Worm (Caenorhabditis elegans) whole organism, early embryonic: ENCODE measurements around the gene erd-2.1.

ENCODE experiments used
- B0310.2 ChIP-seq: sonication (generic microtip); optimal IDR thresholded peaks from 2 replicates; lab custom pipeline; 2016; ENCODE audit warnings: mild to moderate bottlenecking, missing genetic modification characterization, missing compliant biosample characterization
- F13C5.2 ChIP-seq: sonication (generic microtip); optimal IDR thresholded peaks from 2 replicates; lab custom pipeline; 2017; ENCODE audit warnings: mild to moderate bottlenecking, missing genetic modification characterization, inconsistent platforms, missing compliant biosample characterization
- aly-1 ChIP-seq: sonication (generic microtip); optimal IDR thresholded peaks from 2 replicates; lab custom pipeline; 2016; ENCODE audit warnings: missing genetic modification characterization, missing compliant biosample characterization
- ama-1 ChIP-seq: fragments of 150-350 bp; optimal IDR thresholded peaks from 2 replicates; lab custom pipeline; 2014
- ceh-13 ChIP-seq: fragments of 200-800 bp; sonication (Bioruptor generic); optimal IDR thresholded peaks from 2 replicates; lab custom pipeline; 2018; ENCODE audit warnings: mild to moderate bottlenecking, missing genetic modification characterization, missing compliant biosample characterization
- ceh-36 ChIP-seq: sonication (generic microtip); optimal IDR thresholded peaks from 2 replicates; lab custom pipeline; 2016; ENCODE audit warnings: missing genetic modification characterization, inconsistent platforms, missing compliant biosample characterization
- ets-7 ChIP-seq: sonication (generic microtip); optimal IDR thresholded peaks from 2 replicates; lab custom pipeline; 2016; ENCODE audit warnings: missing genotype, missing genetic modification characterization, missing compliant biosample characterization
- flt-1 ChIP-seq: fragments of 200-800 bp; sonication (Bioruptor generic); IDR thresholded peaks from 2 replicates; pipeline ENCODE4 v1.3.6; 2022; ENCODE audit warnings: missing genetic modification characterization, missing compliant biosample characterization
- hmbx-1 ChIP-seq: sonication (generic microtip); optimal IDR thresholded peaks from 2 replicates; lab custom pipeline; 2016; ENCODE audit warnings: mild to moderate bottlenecking, missing genetic modification characterization, missing compliant biosample characterization
- hmg-4 ChIP-seq: fragments of 200-800 bp; sonication (Bioruptor generic); optimal IDR thresholded peaks from 2 replicates; lab custom pipeline; 2018; ENCODE audit warnings: mild to moderate bottlenecking, missing genetic modification characterization, missing compliant biosample characterization
- hnd-1 ChIP-seq: sonication (generic microtip); optimal IDR thresholded peaks from 2 replicates; lab custom pipeline; 2016; ENCODE audit warnings: missing genetic modification characterization, missing compliant biosample characterization
- pes-1 ChIP-seq: fragments of 200-800 bp; sonication (Bioruptor generic); IDR thresholded peaks from 2 replicates; pipeline ENCODE4 v1.3.6; 2022; ENCODE audit warnings: missing genetic modification reagents, missing genetic modification characterization, missing compliant biosample characterization
- scrt-1 ChIP-seq: fragments of 200-800 bp; sonication (Bioruptor generic); IDR thresholded peaks from 2 replicates; pipeline ENCODE4 v1.3.6; 2022; ENCODE audit warnings: missing genetic modification characterization, missing compliant biosample characterization
- sea-1 ChIP-seq: fragments of 200-800 bp; sonication (Bioruptor generic); conservative IDR thresholded peaks from 2 replicates; pipeline ENCODE4 v1.3.6; 2022; ENCODE audit warnings: missing genetic modification characterization, missing compliant biosample characterization
- tbx-11 ChIP-seq: fragments of 200-800 bp; sonication (Bioruptor generic); IDR thresholded peaks from 2 replicates; pipeline ENCODE4 v1.3.6; 2022; ENCODE audit warnings: missing genetic modification characterization, missing compliant biosample characterization
- tbx-37 ChIP-seq: fragments of 200-800 bp; sonication (Bioruptor generic); conservative IDR thresholded peaks from 2 replicates; pipeline ENCODE4 v1.3.6; 2022; ENCODE audit warnings: missing genetic modification reagents, missing genetic modification characterization, missing compliant biosample characterization
- tra-4 ChIP-seq: sonication (generic microtip); optimal IDR thresholded peaks from 2 replicates; lab custom pipeline; 2017; ENCODE audit warnings: missing genetic modification characterization, missing compliant biosample characterization

The erd-2.1 gene

ce11 chrX:10182613-10183012 is 24.0 kb upstream of the erd-2.1 start:
- TF ChIP-seq scrt-1 (no peak), hnd-1 (tag; lab: Kevin White, UChicago) (no peak), tbx-11 (GFP tag; lab: Robert Waterston, UW) (no peak), sea-1 (GFP tag; lab: Robert Waterston, UW) (no peak), tbx-37 (no peak), B0310.2 (tag; lab: Kevin White, UChicago) (no peak), hmg-4 (GFP tag; lab: Kevin White, UChicago) (no peak), aly-1 (no peak), ama-1 (lab: Kevin White, UChicago) (no peak), flt-1 (GFP tag; lab: Robert Waterston, UW) (no peak)

- TF ChIP-seq ets-7 (tag; lab: Kevin White, UChicago) (no peak), hnd-1 (tag; lab: Kevin White, UChicago) (no peak), ceh-36 (tag; lab: Kevin White, UChicago) (no peak), pes-1 (no peak), ama-1 (lab: Kevin White, UChicago) (no peak), tbx-37 (no peak), hmbx-1 (no peak), flt-1 (GFP tag; lab: Robert Waterston, UW) (no peak; the same call in 1 of the 2 replicates), sea-1 (GFP tag; lab: Robert Waterston, UW) (no peak), tra-4 (tag; lab: Kevin White, UChicago) (no peak), hmg-4 (GFP tag; lab: Kevin White, UChicago) (no peak), aly-1 (no peak), scrt-1 (no peak), ceh-13 (GFP tag; lab: Kevin White, UChicago) (no peak), B0310.2 (tag; lab: Kevin White, UChicago) (no peak), tbx-11 (GFP tag; lab: Robert Waterston, UW) (no peak), F13C5.2 (no peak)
Measured at ce11 chrX:10176295-10176694, 17.7 kb upstream of the erd-2.1 start, which contains the start of gene ncs-4. Gene ncs-4 (plus strand): TSS chrX:10176521.

DNA sequence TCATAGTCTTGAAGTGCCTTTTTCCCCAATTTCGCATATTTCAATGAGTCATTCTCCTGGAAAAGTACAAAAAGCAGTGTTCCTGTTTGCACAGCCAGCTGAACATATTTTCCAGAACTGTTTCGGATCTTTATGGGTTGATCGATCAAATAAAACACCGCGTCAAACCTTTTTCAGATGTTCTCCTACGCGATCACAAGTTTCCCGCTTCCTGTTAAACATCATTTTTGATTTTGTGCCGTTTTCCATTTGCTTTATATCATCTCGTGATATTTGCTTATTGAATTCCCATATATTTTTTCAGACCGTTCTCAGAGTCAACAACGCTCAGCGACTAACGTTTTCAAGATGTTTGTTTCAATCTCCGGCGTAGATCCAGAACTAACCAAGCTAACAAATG is 16.1 kb upstream of the erd-2.1 start, which contains the start of gene C07A4.3:
TSS of gene C07A4.3 (plus strand) at position 301 of the 400 bp plus-strand sequence.
- no peak for TF ChIP-seq ceh-36 (tag; lab: Kevin White, UChicago)
- no peak for TF ChIP-seq aly-1
- no peak for TF ChIP-seq flt-1 (GFP tag; lab: Robert Waterston, UW)
- TF ChIP-seq tbx-11 (GFP tag; lab: Robert Waterston, UW) = no peak
- no peak for TF ChIP-seq B0310.2 (tag; lab: Kevin White, UChicago)
- TF ChIP-seq tra-4 (tag; lab: Kevin White, UChicago) = no peak
- no peak for TF ChIP-seq F13C5.2
- no peak for TF ChIP-seq ama-1 (lab: Kevin White, UChicago)
- no peak for TF ChIP-seq hmg-4 (GFP tag; lab: Kevin White, UChicago)
- TF ChIP-seq sea-1 (GFP tag; lab: Robert Waterston, UW) = no peak
- TF ChIP-seq ceh-13 (GFP tag; lab: Kevin White, UChicago) = no peak
- TF ChIP-seq pes-1 = no peak
- TF ChIP-seq scrt-1 = no peak
- no peak for TF ChIP-seq tbx-37
- no peak for TF ChIP-seq hmbx-1
- no peak for TF ChIP-seq hnd-1 (tag; lab: Kevin White, UChicago)

- TF ChIP-seq aly-1 (no peak), ama-1 (lab: Kevin White, UChicago) (no peak), flt-1 (GFP tag; lab: Robert Waterston, UW) (no peak), hmg-4 (GFP tag; lab: Kevin White, UChicago) (no peak), ets-7 (tag; lab: Kevin White, UChicago) (no peak), tbx-37 (no peak), ceh-36 (tag; lab: Kevin White, UChicago) (no peak), tbx-11 (GFP tag; lab: Robert Waterston, UW) (no peak), B0310.2 (tag; lab: Kevin White, UChicago) (no peak), ceh-13 (GFP tag; lab: Kevin White, UChicago) (no peak), scrt-1 (no peak), hnd-1 (tag; lab: Kevin White, UChicago) (no peak), pes-1 (no peak), F13C5.2 (no peak), tra-4 (tag; lab: Kevin White, UChicago) (no peak), sea-1 (GFP tag; lab: Robert Waterston, UW) (no peak), hmbx-1 (no peak)
Measured at ce11 chrX:10172004-10172584, 13.5 kb upstream of the erd-2.1 start, which contains the start of gene C07A4.2. Gene C07A4.2 (plus strand): TSS chrX:10172198.

- TF ChIP-seq ama-1 (lab: Kevin White, UChicago) (no peak), hnd-1 (tag; lab: Kevin White, UChicago) (no peak), hmg-4 (GFP tag; lab: Kevin White, UChicago) (no peak), flt-1 (GFP tag; lab: Robert Waterston, UW) (no peak), tra-4 (tag; lab: Kevin White, UChicago) (no peak), pes-1 (no peak), aly-1 (no peak), ets-7 (tag; lab: Kevin White, UChicago) (no peak), sea-1 (GFP tag; lab: Robert Waterston, UW) (no peak), F13C5.2 (no peak), scrt-1 (no peak), ceh-13 (GFP tag; lab: Kevin White, UChicago) (no peak), B0310.2 (tag; lab: Kevin White, UChicago) (no peak), tbx-11 (GFP tag; lab: Robert Waterston, UW) (no peak), ceh-36 (tag; lab: Kevin White, UChicago) (no peak), tbx-37 (no peak)
Measured at ce11 chrX:10170598-10170997, 12.0 kb upstream of the erd-2.1 start.

- TF ChIP-seq ceh-36 (tag; lab: Kevin White, UChicago) = no peak
- no peak for TF ChIP-seq ceh-13 (GFP tag; lab: Kevin White, UChicago)
- TF ChIP-seq flt-1 (GFP tag; lab: Robert Waterston, UW) = no peak
- no peak for TF ChIP-seq tra-4 (tag; lab: Kevin White, UChicago)
- no peak for TF ChIP-seq hmg-4 (GFP tag; lab: Kevin White, UChicago)
- no peak for TF ChIP-seq pes-1
- no peak for TF ChIP-seq B0310.2 (tag; lab: Kevin White, UChicago)
- no peak for TF ChIP-seq scrt-1
- no peak for TF ChIP-seq ets-7 (tag; lab: Kevin White, UChicago)
- TF ChIP-seq sea-1 (GFP tag; lab: Robert Waterston, UW) = no peak
- no peak for TF ChIP-seq tbx-37
- TF ChIP-seq ama-1 (lab: Kevin White, UChicago) = no peak
- no peak for TF ChIP-seq F13C5.2
- TF ChIP-seq hmbx-1 = no peak
Measured at ce11 chrX:10168534-10168933, 9.9 kb upstream of the erd-2.1 start.
